Worm (Caenorhabditis elegans): Measurements from ENCODE around the gene swt-6.
A peak's percentile ranks its signal among the peaks of the same experiment; 100 is the strongest.

Gene swt-6

ce11 chrV:13986823-13987222 lies 32.7 kb downstream of the swt-6 start:
- TF ChIP-seq elt-2 (tag; optimal IDR thresholded peaks at IDR 0.05) (peak; percentile 96), ama-1 (optimal IDR thresholded peaks at IDR 0.05) (no peak), pha-4 (tag; optimal IDR thresholded peaks at IDR 0.05) (peak; percentile 41), nfya-1 (tag; optimal IDR thresholded peaks at IDR 0.05; ENCODE audit: insufficient read depth) (peak; percentile 37), jun-1 (tag; optimal IDR thresholded peaks at IDR 0.05) (peak; percentile 30), pqm-1 (tag; optimal IDR thresholded peaks at IDR 0.05) (peak; percentile 47), unc-62 (GFP tag; optimal IDR thresholded peaks at IDR 0.05) (no peak), lsy-12 (tag; optimal IDR thresholded peaks at IDR 0.05) (peak; percentile 45)

DNA sequence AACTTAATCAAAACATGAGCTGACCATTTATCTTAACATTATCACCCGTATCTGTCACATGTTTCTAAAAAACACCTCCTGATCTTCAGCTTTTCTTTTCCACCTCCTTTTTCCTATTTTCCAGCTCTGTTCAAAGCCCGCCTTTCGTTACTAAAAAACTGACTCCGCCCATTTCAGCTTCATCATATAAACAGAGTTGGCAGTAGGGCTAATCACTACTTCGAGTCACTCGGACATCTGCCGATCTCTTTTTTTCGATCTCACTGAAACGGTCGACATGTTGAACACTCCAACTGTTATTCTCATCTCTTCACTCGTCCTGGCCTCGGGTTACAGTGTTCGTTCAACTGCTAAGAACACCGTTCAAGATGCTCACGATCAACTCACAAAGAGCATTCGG lies 38.3 kb downstream of the swt-6 start, which contains the start of gene droe-4:
Gene droe-4, plus strand, starts transcription at position 172 of the 400 bp plus-strand sequence.
- TF ChIP-seq ceh-9 (tag; optimal IDR thresholded peaks at IDR 0.05) (no peak), fos-1 (tag; optimal IDR thresholded peaks at IDR 0.05) (no peak), ceh-82 (tag; optimal IDR thresholded peaks at IDR 0.05) (no peak), ceh-28 (tag; optimal IDR thresholded peaks at IDR 0.05) (no peak)

ce11 chrV:13993478-13993877 lies 39.3 kb downstream of the swt-6 start:
- TF ChIP-seq ceh-28 (tag; optimal IDR thresholded peaks at IDR 0.05): no peak
- TF ChIP-seq aly-2 (tag; optimal IDR thresholded peaks at IDR 0.05): no peak
- TF ChIP-seq egl-27 (tag; optimal IDR thresholded peaks at IDR 0.05): no peak
- no peak for TF ChIP-seq fkh-10 (GFP tag; optimal IDR thresholded peaks at IDR 0.05)

ce11 chrV:14001929-14002328 lies 47.8 kb downstream of the swt-6 start:
- no peak for TF ChIP-seq nhr-12 (tag; optimal IDR thresholded peaks at IDR 0.05)
- no peak for TF ChIP-seq nhr-23 (tag; optimal IDR thresholded peaks at IDR 0.05)
- no peak for TF ChIP-seq jun-1 (tag; optimal IDR thresholded peaks at IDR 0.05)
- no peak for TF ChIP-seq unc-62 (GFP tag; optimal IDR thresholded peaks at IDR 0.05)
- no peak for TF ChIP-seq nhr-77 (tag; optimal IDR thresholded peaks at IDR 0.05)
- no peak for TF ChIP-seq lin-15B (tag; optimal IDR thresholded peaks at IDR 0.05)
- TF ChIP-seq nhr-28 (tag; optimal IDR thresholded peaks at IDR 0.05): no peak
- no peak for TF ChIP-seq nfya-1 (tag; optimal IDR thresholded peaks at IDR 0.05; ENCODE audit: insufficient read depth)
- no peak for TF ChIP-seq pqm-1 (tag; optimal IDR thresholded peaks at IDR 0.05)
- no peak for TF ChIP-seq fkh-2 (tag; optimal IDR thresholded peaks at IDR 0.05)
- TF ChIP-seq elt-3 (tag; optimal IDR thresholded peaks at IDR 0.05): no peak
- no peak for TF ChIP-seq egl-27 (tag; optimal IDR thresholded peaks at IDR 0.05)
- no peak for TF ChIP-seq eor-1 (tag; optimal IDR thresholded peaks at IDR 0.05)
- no peak for TF ChIP-seq mdl-1 (tag; optimal IDR thresholded peaks at IDR 0.05)
- TF ChIP-seq ceh-16 (tag; optimal IDR thresholded peaks at IDR 0.05): no peak
- TF ChIP-seq elt-1 (tag; optimal IDR thresholded peaks at IDR 0.05): no peak
- no peak for TF ChIP-seq ama-1 (optimal IDR thresholded peaks at IDR 0.05)
- TF ChIP-seq mml-1 (tag; optimal IDR thresholded peaks at IDR 0.05): no peak
- TF ChIP-seq ZK546.5 (tag; optimal IDR thresholded peaks at IDR 0.05): no peak
- no peak for TF ChIP-seq R02D3.7 (tag; optimal IDR thresholded peaks at IDR 0.05)

- TF ChIP-seq nhr-25 (tag; optimal IDR thresholded peaks at IDR 0.05): peak; percentile 35
- TF ChIP-seq lin-39 (tag; optimal IDR thresholded peaks at IDR 0.05): no peak
- no peak for TF ChIP-seq ztf-4 (tag; optimal IDR thresholded peaks at IDR 0.05)
- TF ChIP-seq nfya-1 (tag; optimal IDR thresholded peaks at IDR 0.05; ENCODE audit: insufficient read depth): no peak
- TF ChIP-seq unc-39 (tag; optimal IDR thresholded peaks at IDR 0.05): no peak
- TF ChIP-seq pqm-1 (tag; optimal IDR thresholded peaks at IDR 0.05): peak; percentile 21
- peak; percentile 43 for TF ChIP-seq pha-4 (tag; optimal IDR thresholded peaks at IDR 0.05)
- no peak for TF ChIP-seq eor-1 (tag; optimal IDR thresholded peaks at IDR 0.05)
- TF ChIP-seq nhr-28 (tag; optimal IDR thresholded peaks at IDR 0.05): no peak
- TF ChIP-seq fos-1 (tag; optimal IDR thresholded peaks at IDR 0.05): no peak
Observed at ce11 chrV:14002402-14002801, 48.2 kb downstream of the swt-6 start.

- TF ChIP-seq hmg-11 (tag; optimal IDR thresholded peaks at IDR 0.05): peak; percentile 8
- no peak for TF ChIP-seq ceh-16 (tag; optimal IDR thresholded peaks at IDR 0.05)
- TF ChIP-seq daf-12 (tag; optimal IDR thresholded peaks at IDR 0.05): no peak
- peak; percentile 29 for TF ChIP-seq nfya-1 (tag; optimal IDR thresholded peaks at IDR 0.05; ENCODE audit: insufficient read depth)
- peak; percentile 53 for TF ChIP-seq egl-5 (tag; optimal IDR thresholded peaks at IDR 0.05)
- no peak for TF ChIP-seq tbx-2 (tag; optimal IDR thresholded peaks at IDR 0.05)
- peak; percentile 0 for TF ChIP-seq snpc-4 (tag; optimal IDR thresholded peaks at IDR 0.05)
- no peak for TF ChIP-seq unc-62 (GFP tag; optimal IDR thresholded peaks at IDR 0.05)
- no peak for TF ChIP-seq mml-1 (tag; optimal IDR thresholded peaks at IDR 0.05)
- no peak for TF ChIP-seq jun-1 (tag; optimal IDR thresholded peaks at IDR 0.05)
- no peak for TF ChIP-seq ZK546.5 (tag; optimal IDR thresholded peaks at IDR 0.05)
- TF ChIP-seq nhr-43 (tag; optimal IDR thresholded peaks at IDR 0.05; ENCODE audit: poor library complexity, severe bottlenecking): no peak
- no peak for TF ChIP-seq elt-1 (tag; optimal IDR thresholded peaks at IDR 0.05)
- no peak for TF ChIP-seq nhr-28 (tag; optimal IDR thresholded peaks at IDR 0.05)
- TF ChIP-seq ama-1 (optimal IDR thresholded peaks at IDR 0.05): no peak
- TF ChIP-seq fkh-2 (tag; optimal IDR thresholded peaks at IDR 0.05): no peak
- TF ChIP-seq ceh-9 (tag; optimal IDR thresholded peaks at IDR 0.05): no peak
- TF ChIP-seq mdl-1 (tag; optimal IDR thresholded peaks at IDR 0.05): no peak
- TF ChIP-seq nhr-67 (tag; optimal IDR thresholded peaks at IDR 0.05): no peak
- TF ChIP-seq ceh-82 (tag; optimal IDR thresholded peaks at IDR 0.05): no peak
Observed at ce11 chrV:14003587-14004156, 49.5 kb downstream of the swt-6 start.
